Worm (Caenorhabditis elegans) whole organism, L3 larva: ENCODE results near the gene dsh-2.
"Not testable (repeated sequence)": the region's sequence is repeated elsewhere in the genome, so short reads cannot be mapped to it uniquely, and the experiment has no call there.

Experiments
- ZK546.5 ChIP-seq: sonication (generic microtip); optimal IDR thresholded peaks from 2 replicates; lab custom pipeline; 2017; ENCODE audit warnings: missing biosample characterization, missing genetic modification characterization
- aly-2 ChIP-seq: fragments of 150-350 bp; optimal IDR thresholded peaks from 2 replicates; lab custom pipeline; 2014; ENCODE audit warnings: missing biosample characterization, missing genetic modification characterization
- ceh-16 ChIP-seq: sonication (generic microtip); optimal IDR thresholded peaks from 2 replicates; lab custom pipeline; 2017; ENCODE audit warnings: missing biosample characterization, missing genetic modification characterization
- ceh-28 ChIP-seq: fragments of 150-350 bp; optimal IDR thresholded peaks from 2 replicates; lab custom pipeline; 2014; ENCODE audit warnings: missing biosample characterization, missing genetic modification reagents, missing genetic modification characterization
- ceh-9 ChIP-seq: sonication (generic microtip); optimal IDR thresholded peaks from 2 replicates; lab custom pipeline; 2018; ENCODE audit warnings: missing biosample characterization, missing genetic modification characterization
- daf-12 ChIP-seq: fragments of 150-350 bp; optimal IDR thresholded peaks from 2 replicates; lab custom pipeline; 2014; ENCODE audit warnings: missing biosample characterization, missing genetic modification reagents, missing genetic modification characterization
- egl-27 ChIP-seq: sonication (generic microtip); optimal IDR thresholded peaks from 4 replicates; lab custom pipeline; 2017; ENCODE audit warnings: missing biosample characterization, missing genetic modification reagents, missing genetic modification characterization
- egl-5 ChIP-seq: fragments of 150-350 bp; optimal IDR thresholded peaks from 2 replicates; lab custom pipeline; 2017; ENCODE audit warnings: missing biosample characterization, missing genetic modification reagents, missing genetic modification characterization, inconsistent platforms
- elt-1 ChIP-seq: fragments of 150-350 bp; optimal IDR thresholded peaks from 2 replicates; lab custom pipeline; 2014; ENCODE audit warnings: missing biosample characterization, missing genetic modification characterization
- elt-2 ChIP-seq: sonication (generic microtip); optimal IDR thresholded peaks from 2 replicates; lab custom pipeline; 2016; ENCODE audit warnings: missing genetic modification reagents, mild to moderate bottlenecking, missing genetic modification characterization, missing compliant biosample characterization
- elt-3 ChIP-seq, 3 experiments: fragments of 150-350 bp in 1 of 3; sonication (generic microtip) in 2 of 3; optimal IDR thresholded peaks; 2 replicates in 2 of 3; 4 replicates in 1 of 3; lab custom pipeline; 2014 to 2017; ENCODE audit warnings: missing biosample characterization in 3 of 3, missing genetic modification characterization in 3 of 3
- eor-1 ChIP-seq, 2 experiments: fragments of 150-350 bp; optimal IDR thresholded peaks; 2 replicates each; lab custom pipeline; 2014 to 2018; ENCODE audit warnings: missing biosample characterization in 2 of 2, missing genetic modification characterization in 2 of 2
- fkh-10 ChIP-seq: sonication (generic microtip); optimal IDR thresholded peaks from 2 replicates; lab custom pipeline; 2017; ENCODE audit warnings: missing biosample characterization, missing genetic modification reagents, missing genetic modification characterization
- fkh-2 ChIP-seq: fragments of 150-350 bp; optimal IDR thresholded peaks from 2 replicates; lab custom pipeline; 2014; ENCODE audit warnings: missing biosample characterization, missing genetic modification reagents, missing genetic modification characterization
- fos-1 ChIP-seq: fragments of 150-350 bp; optimal IDR thresholded peaks from 2 replicates; lab custom pipeline; 2014; ENCODE audit warnings: missing biosample characterization, missing genetic modification characterization
- hmg-11 ChIP-seq: sonication (generic microtip); optimal IDR thresholded peaks from 2 replicates; lab custom pipeline; 2016; ENCODE audit warnings: missing genetic modification characterization, missing compliant biosample characterization
- jun-1 ChIP-seq: fragments of 150-350 bp; optimal IDR thresholded peaks from 2 replicates; lab custom pipeline; 2014; ENCODE audit warnings: missing biosample characterization, missing genetic modification reagents, missing genetic modification characterization
- lin-15B ChIP-seq: fragments of 150-350 bp; optimal IDR thresholded peaks from 2 replicates; lab custom pipeline; 2014; ENCODE audit warnings: missing biosample characterization, missing genetic modification characterization
- mml-1 ChIP-seq: fragments of 150-350 bp; sonication (generic microtip); optimal IDR thresholded peaks from 3 replicates; lab custom pipeline; 2014; ENCODE audit warnings: missing biosample characterization, missing genetic modification characterization
- nhr-11 ChIP-seq: fragments of 150-350 bp; optimal IDR thresholded peaks from 2 replicates; lab custom pipeline; 2014; ENCODE audit warnings: missing biosample characterization, missing genetic modification characterization
- nhr-12 ChIP-seq: fragments of 150-350 bp; optimal IDR thresholded peaks from 2 replicates; lab custom pipeline; 2014; ENCODE audit warnings: missing biosample characterization, missing genetic modification characterization
- nhr-23 ChIP-seq: fragments of 150-350 bp; optimal IDR thresholded peaks from 2 replicates; lab custom pipeline; 2014; ENCODE audit warnings: missing biosample characterization, missing genetic modification reagents, missing genetic modification characterization
- nhr-237 ChIP-seq: fragments of 150-350 bp; optimal IDR thresholded peaks from 2 replicates; lab custom pipeline; 2014; ENCODE audit warnings: missing biosample characterization, missing genetic modification characterization
- nhr-25 ChIP-seq: sonication (generic microtip); optimal IDR thresholded peaks from 2 replicates; lab custom pipeline; 2017; ENCODE audit warnings: missing biosample characterization, missing genetic modification characterization
- nhr-28 ChIP-seq: fragments of 150-350 bp; optimal IDR thresholded peaks from 2 replicates; lab custom pipeline; 2014; ENCODE audit warnings: missing biosample characterization, missing genetic modification characterization
- nhr-43 ChIP-seq: sonication (generic microtip); optimal IDR thresholded peaks from 2 replicates; lab custom pipeline; 2016; ENCODE audit warnings: mild to moderate bottlenecking, missing genetic modification characterization, missing compliant biosample characterization; ENCODE audit not compliant: poor library complexity, severe bottlenecking
- nhr-67 ChIP-seq: fragments of 150-350 bp; optimal IDR thresholded peaks from 2 replicates; lab custom pipeline; 2014; ENCODE audit warnings: missing biosample characterization, missing genetic modification characterization
- nhr-77 ChIP-seq: fragments of 150-350 bp; optimal IDR thresholded peaks from 2 replicates; lab custom pipeline; 2014; ENCODE audit warnings: missing biosample characterization, missing genetic modification characterization
- pha-4 ChIP-seq: fragments of 150-350 bp; optimal IDR thresholded peaks from 2 replicates; lab custom pipeline; 2014; ENCODE audit warnings: missing biosample characterization, missing genetic modification reagents, missing genetic modification characterization
- pqm-1 ChIP-seq: fragments of 150-350 bp; optimal IDR thresholded peaks from 2 replicates; lab custom pipeline; 2017; ENCODE audit warnings: missing biosample characterization, missing genetic modification characterization, inconsistent platforms
- sea-2 ChIP-seq: fragments of 150-350 bp; sonication (generic microtip); optimal IDR thresholded peaks from 4 replicates; lab custom pipeline; 2014; ENCODE audit warnings: missing biosample characterization, missing genetic modification reagents, missing genetic modification characterization
- skn-1 ChIP-seq: fragments of 150-350 bp; optimal IDR thresholded peaks from 2 replicates; lab custom pipeline; 2014; ENCODE audit warnings: missing biosample characterization, missing genetic modification characterization
- snpc-4 ChIP-seq: fragments of 150-350 bp; optimal IDR thresholded peaks from 2 replicates; lab custom pipeline; 2014; ENCODE audit warnings: missing biosample characterization, missing genetic modification characterization
- tbx-2 ChIP-seq: sonication (generic microtip); optimal IDR thresholded peaks from 2 replicates; lab custom pipeline; 2016; ENCODE audit warnings: mild to moderate bottlenecking, missing genetic modification characterization, missing compliant biosample characterization
- unc-39 ChIP-seq: sonication (generic microtip); optimal IDR thresholded peaks from 4 replicates; lab custom pipeline; 2017; ENCODE audit warnings: missing biosample characterization, missing genetic modification characterization
- unc-62 ChIP-seq: fragments of 150-350 bp; sonication (generic microtip); optimal IDR thresholded peaks from 4 replicates; lab custom pipeline; 2014; ENCODE audit warnings: missing biosample characterization, missing genetic modification reagents, missing genetic modification characterization
- zag-1 ChIP-seq: fragments of 150-350 bp; optimal IDR thresholded peaks from 2 replicates; lab custom pipeline; 2014; ENCODE audit warnings: missing biosample characterization, missing genetic modification characterization
- ztf-11 ChIP-seq: fragments of 150-350 bp; optimal IDR thresholded peaks from 2 replicates; lab custom pipeline; 2014; ENCODE audit warnings: missing biosample characterization, missing genetic modification characterization
- ztf-4 ChIP-seq: fragments of 150-350 bp; optimal IDR thresholded peaks from 2 replicates; lab custom pipeline; 2014; ENCODE audit warnings: missing biosample characterization, missing genetic modification characterization

Gene dsh-2

DNA sequence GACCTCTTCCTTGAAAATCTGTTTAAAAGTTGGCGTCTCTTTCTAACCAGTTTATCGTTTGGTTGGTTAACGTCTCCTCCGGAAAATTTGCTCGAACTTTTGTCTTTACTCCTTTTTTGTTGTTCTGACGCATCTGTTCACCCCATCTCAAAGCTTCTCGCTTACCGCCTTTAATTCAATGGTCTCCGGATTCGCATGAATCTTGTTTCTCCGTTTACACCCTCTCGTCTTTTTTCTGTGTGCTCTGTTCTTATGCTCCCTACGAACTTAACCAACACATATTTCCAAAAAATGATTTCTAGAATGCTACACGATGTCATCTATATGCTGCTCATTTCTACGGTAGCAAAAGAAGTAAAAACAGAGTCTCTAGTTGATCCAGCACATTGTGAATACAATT is 49.1 kb upstream of the dsh-2 start, which contains the start of gene lgc-56:
lgc-56 (plus strand) TSS at position 301 of the 400 bp plus-strand sequence.
- no peak for TF ChIP-seq unc-39 (tag; lab: Kevin White, UChicago)
- no peak for TF ChIP-seq nhr-11 (tag; lab: Kevin White, UChicago)
- TF ChIP-seq egl-5 (tag; lab: Kevin White, UChicago), result no peak
- TF ChIP-seq elt-3 (tag; optimal IDR thresholded peaks at IDR 0.05; lab: Kevin White, UChicago), result no peak
- TF ChIP-seq pha-4 (tag; lab: Kevin White, UChicago), result no peak
- no peak for TF ChIP-seq ceh-28 (tag; lab: Kevin White, UChicago)

DNA sequence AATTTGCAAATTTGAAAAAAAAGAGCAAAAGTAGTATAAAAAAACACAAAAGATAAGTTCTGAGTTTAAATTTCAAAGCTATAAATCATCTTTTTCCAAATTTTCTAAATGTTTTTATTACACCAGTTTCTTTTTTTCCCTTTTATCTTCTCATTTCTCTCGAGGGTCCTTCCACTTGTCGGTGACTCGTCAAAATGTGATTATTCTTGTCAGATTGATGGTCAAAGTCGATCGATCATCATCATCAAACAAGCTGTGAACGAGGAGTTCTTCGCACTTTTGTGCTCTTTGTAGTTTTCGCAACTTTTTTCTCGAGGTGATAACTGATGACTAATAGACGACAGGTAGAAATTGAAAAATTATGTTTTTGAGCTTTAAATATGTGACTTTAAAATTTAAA is 39.6 kb upstream of the dsh-2 start:
- TF ChIP-seq fkh-10 (GFP tag; lab: Kevin White, UChicago) (no peak), unc-62 (GFP tag; lab: Kevin White, UChicago) (peak; percentile 72)

DNA sequence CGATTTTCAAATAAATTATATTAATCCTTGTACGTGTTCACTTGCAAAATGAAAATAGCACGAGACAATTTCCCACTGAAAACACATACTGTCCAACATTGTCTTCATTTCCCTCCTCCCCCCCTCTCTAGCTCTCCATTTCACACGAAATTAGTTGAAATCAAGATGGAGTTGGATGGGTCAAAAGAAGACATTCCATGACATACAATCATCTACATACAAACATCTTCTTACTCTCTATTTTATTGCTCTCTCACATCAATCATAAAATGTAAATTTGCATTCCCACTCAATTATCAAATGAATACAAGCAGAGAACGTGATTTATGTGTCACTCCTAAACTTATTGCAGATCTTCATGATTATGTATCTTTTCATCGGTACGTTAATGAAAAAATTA is 34.8 kb upstream of the dsh-2 start, which contains the start of gene srsy-1:
srsy-1 (plus strand) TSS at position 301 of the 400 bp plus-strand sequence.
- TF ChIP-seq ztf-4, result no peak
- TF ChIP-seq unc-62 (GFP tag; lab: Kevin White, UChicago), result no peak

DNA sequence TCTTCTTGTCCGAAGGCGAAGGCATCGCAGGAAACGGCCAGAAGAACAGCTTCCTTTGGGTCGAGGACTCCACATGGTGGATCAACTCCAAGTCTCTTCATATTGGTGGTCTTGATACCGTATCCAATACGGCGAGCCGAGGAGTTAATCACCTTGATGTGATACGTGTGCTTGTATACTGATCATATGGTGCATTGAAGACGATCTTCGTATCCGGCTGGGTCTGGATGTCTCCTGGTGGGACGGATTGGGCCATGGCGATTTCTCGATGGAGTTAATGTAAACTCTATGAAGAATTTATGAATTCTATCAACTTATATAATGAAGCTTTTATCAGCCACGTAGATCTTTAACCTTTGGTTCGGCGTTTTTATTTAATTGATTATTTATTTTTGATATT is 34.3 kb upstream of the dsh-2 start, which contains the start of gene msp-74:
msp-74 (minus strand) TSS at position 101 of the 400 bp plus-strand sequence.
- TF ChIP-seq ZK546.5 (tag; lab: Kevin White, UChicago); aly-2 (tag; lab: Kevin White, UChicago); eor-1 (tag; optimal IDR thresholded peaks at IDR 0.05; lab: Kevin White, UChicago): not testable (repeated sequence)
- TF ChIP-seq, all 47 proteins: peak for 0; not testable (repeated sequence) for 47

DNA sequence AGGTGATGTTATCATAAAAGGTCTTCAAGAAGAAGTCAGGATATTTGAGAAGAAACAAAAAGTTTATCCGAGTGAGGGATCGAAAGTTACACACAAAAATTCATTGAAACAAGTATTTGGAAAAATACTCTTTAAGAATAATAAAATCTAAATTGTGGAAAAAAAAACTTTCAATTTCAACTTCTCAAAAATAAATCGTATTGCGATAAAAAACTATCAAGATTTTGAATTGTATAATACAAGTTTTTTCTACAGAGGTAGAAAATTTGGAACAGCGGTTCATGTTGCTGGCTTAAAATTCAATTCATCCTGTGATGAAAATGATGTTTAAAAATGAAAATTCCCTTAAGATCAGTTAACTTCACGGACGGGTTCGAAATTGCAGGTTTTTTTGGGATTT is 31.1 kb upstream of the dsh-2 start, which contains the start of gene F09C12.8:
F09C12.8 (plus strand) TSS at position 301 of the 400 bp plus-strand sequence.
- TF ChIP-seq unc-39 (tag; lab: Kevin White, UChicago), result no peak
- TF ChIP-seq nhr-25 (tag; lab: Kevin White, UChicago), result no peak
- no peak for TF ChIP-seq ztf-11 (tag; lab: Kevin White, UChicago)
- TF ChIP-seq ceh-9, result no peak
- no peak for TF ChIP-seq nhr-77 (tag; lab: Kevin White, UChicago)

DNA sequence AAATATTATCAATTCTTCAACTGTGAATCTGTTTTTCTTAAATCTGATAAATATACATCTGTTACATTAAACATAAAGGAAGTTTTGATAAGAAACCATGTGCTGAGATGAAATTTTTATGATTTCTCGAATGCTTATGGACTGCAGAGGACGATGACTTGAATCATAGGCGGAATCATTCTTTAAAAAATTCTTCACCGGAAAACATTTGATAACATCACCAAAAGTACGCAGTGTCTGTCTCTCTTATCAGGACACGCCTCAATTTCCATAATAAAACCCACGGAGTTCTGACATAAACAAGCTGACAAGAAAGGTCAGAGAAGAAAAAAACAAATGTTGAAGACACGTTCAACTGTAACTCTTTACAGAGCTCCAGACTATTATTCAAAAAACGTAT is 28.7 kb upstream of the dsh-2 start, which contains the start of gene F09C12.2:
F09C12.2 (plus strand) TSS at position 320 of the 400 bp plus-strand sequence.
- TF ChIP-seq pha-4 (tag; lab: Kevin White, UChicago) (peak; percentile 38), jun-1 (tag; lab: Kevin White, UChicago) (peak; percentile 36), ZK546.5 (tag; lab: Kevin White, UChicago) (no peak), ceh-16 (no peak), pqm-1 (tag; lab: Kevin White, UChicago) (peak; percentile 38), elt-2 (peak; percentile 80)

DNA sequence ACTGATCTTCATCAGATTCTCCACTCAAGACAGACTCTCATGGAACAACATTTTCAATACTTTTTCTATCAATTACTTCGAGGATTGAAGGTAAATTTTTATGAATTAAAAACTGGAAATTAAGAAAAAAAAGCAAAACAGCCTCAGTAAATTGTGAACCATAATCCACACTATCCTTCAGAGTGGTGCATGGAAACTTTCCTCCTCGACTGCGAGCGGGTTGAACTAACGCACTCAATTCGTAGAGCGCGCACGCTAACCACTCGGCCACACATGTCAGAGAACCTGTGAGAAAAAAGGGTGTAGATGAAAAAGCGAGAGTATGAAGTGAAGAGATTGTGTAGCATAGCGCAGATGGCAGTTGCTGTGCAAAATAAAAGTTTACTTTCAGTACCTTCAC is 24.0 kb upstream of the dsh-2 start:
- TF ChIP-seq fkh-10 (GFP tag; lab: Kevin White, UChicago) (no peak), nhr-43 (peak; percentile 87), nhr-237 (no peak), skn-1 (tag; lab: Kevin White, UChicago) (no peak), ceh-28 (tag; lab: Kevin White, UChicago) (no peak), ZK546.5 (tag; lab: Kevin White, UChicago) (no peak), elt-1 (tag; lab: Kevin White, UChicago) (no peak), pqm-1 (tag; lab: Kevin White, UChicago) (no peak), nhr-23 (tag; lab: Kevin White, UChicago) (peak; percentile 69), egl-5 (tag; lab: Kevin White, UChicago) (no peak), fos-1 (tag; lab: Kevin White, UChicago) (no peak), fkh-2 (no peak), unc-62 (GFP tag; lab: Kevin White, UChicago) (no peak), zag-1 (tag; lab: Kevin White, UChicago) (peak; percentile 4), elt-2 (peak; percentile 80), nhr-12 (tag; lab: Kevin White, UChicago) (no peak), sea-2 (no peak), hmg-11 (peak; percentile 83), nhr-28 (tag; lab: Kevin White, UChicago) (no peak), mml-1 (no peak), nhr-67 (tag; lab: Kevin White, UChicago) (no peak), nhr-11 (tag; lab: Kevin White, UChicago) (no peak), ztf-4 (peak; percentile 19), snpc-4 (tag; lab: Kevin White, UChicago) (peak; percentile 21), eor-1 (tag; optimal IDR thresholded peaks at IDR 0.05; lab: Kevin White, UChicago) (no peak), lin-15B (tag; lab: Kevin White, UChicago) (peak; percentile 6), tbx-2 (tag; lab: Kevin White, UChicago) (peak; percentile 75), egl-27 (tag; lab: Kevin White, UChicago) (peak; percentile 67), ceh-16 (no peak), daf-12 (tag; lab: Kevin White, UChicago) (no peak), aly-2 (tag; lab: Kevin White, UChicago) (peak; percentile 68)
